Worm (Caenorhabditis elegans) whole organism, L1 larva: Measurements from ENCODE around the gene inf-1.
A peak's percentile ranks its signal among the peaks of the same experiment; 100 is the strongest.

Experiments used
- F16B12.6 ChIP-seq: fragments of 150-350 bp; optimal IDR thresholded peaks from 2 replicates; lab custom pipeline; 2014; ENCODE audit warnings: missing biosample characterization, missing genetic modification characterization
- Y116A8C.19 ChIP-seq: sonication (generic microtip); optimal IDR thresholded peaks from 2 replicates; lab custom pipeline; 2016; ENCODE audit warnings: missing compliant biosample characterization, missing genetic modification characterization, borderline replicate concordance
- aha-1 ChIP-seq: fragments of 150-350 bp; optimal IDR thresholded peaks from 2 replicates; lab custom pipeline; 2014; ENCODE audit warnings: missing biosample characterization, missing genetic modification characterization
- aly-2 ChIP-seq: fragments of 150-350 bp; optimal IDR thresholded peaks from 2 replicates; lab custom pipeline; 2014; ENCODE audit warnings: missing biosample characterization, missing genetic modification characterization
- blmp-1 ChIP-seq: fragments of 150-350 bp; optimal IDR thresholded peaks from 2 replicates; lab custom pipeline; 2014; ENCODE audit warnings: missing biosample characterization, missing genetic modification characterization
- ceh-63 ChIP-seq: fragments of 200-800 bp; sonication (Bioruptor generic); optimal IDR thresholded peaks from 2 replicates; lab custom pipeline; 2018; ENCODE audit warnings: mild to moderate bottlenecking, missing genetic modification characterization, missing compliant biosample characterization
- ceh-82 ChIP-seq, 3 experiments: fragments of 150-350 bp in 1 of 3; sonication (generic microtip) in 2 of 3; optimal IDR thresholded peaks; 2 replicates each; lab custom pipeline; 2014 to 2017; ENCODE audit warnings: missing biosample characterization in 3 of 3, missing genetic modification characterization in 3 of 3
- ceh-88 ChIP-seq: fragments of 200-800 bp; sonication (Bioruptor generic); IDR thresholded peaks from 2 replicates; pipeline ENCODE4 v1.3.6; 2022; ENCODE audit warnings: missing genetic modification characterization, missing compliant biosample characterization
- ces-1 ChIP-seq: fragments of 150-350 bp; optimal IDR thresholded peaks from 2 replicates; lab custom pipeline; 2014; ENCODE audit warnings: missing biosample characterization, missing genetic modification reagents, missing genetic modification characterization
- dpl-1 ChIP-seq, 3 experiments: fragments of 150-350 bp in 2 of 3; sonication (generic microtip) in 1 of 3; optimal IDR thresholded peaks; 2 replicates each; lab custom pipeline; 2014 to 2017; ENCODE audit warnings: missing biosample characterization in 3 of 3, missing genetic modification characterization in 3 of 3, missing genetic modification reagents in 3 of 3
- dsc-1 ChIP-seq: sonication (generic microtip); optimal IDR thresholded peaks from 2 replicates; lab custom pipeline; 2016; ENCODE audit warnings: mild to moderate bottlenecking, missing genetic modification characterization, missing compliant biosample characterization
- efl-1 ChIP-seq, 4 experiments: fragments of 150-350 bp; optimal IDR thresholded peaks in 3 of 4; peaks in 1 of 4; 1 replicate in 1 of 4; 2 replicates in 3 of 4; lab custom pipeline; 2014; ENCODE audit warnings: missing biosample characterization in 2 of 4, missing genetic modification characterization in 2 of 4, missing genetic modification reagents in 2 of 4
- egl-13 ChIP-seq: sonication (generic microtip); optimal IDR thresholded peaks from 2 replicates; lab custom pipeline; 2016; ENCODE audit warnings: missing genotype, missing genetic modification reagents, missing genetic modification characterization, missing compliant biosample characterization
- elt-2 ChIP-seq: sonication (generic microtip); optimal IDR thresholded peaks from 2 replicates; lab custom pipeline; 2016; ENCODE audit warnings: missing genetic modification characterization, mild to moderate bottlenecking, inconsistent platforms, missing compliant biosample characterization, missing genetic modification reagents
- fkh-10 ChIP-seq: sonication (generic microtip); optimal IDR thresholded peaks from 2 replicates; lab custom pipeline; 2017; ENCODE audit warnings: missing biosample characterization, missing genetic modification reagents, missing genetic modification characterization
- fkh-8 ChIP-seq: sonication (generic microtip); optimal IDR thresholded peaks from 2 replicates; lab custom pipeline; 2016; ENCODE audit warnings: mild to moderate bottlenecking, missing genetic modification characterization, missing compliant biosample characterization
- fos-1 ChIP-seq: fragments of 150-350 bp; optimal IDR thresholded peaks from 2 replicates; lab custom pipeline; 2014; ENCODE audit warnings: missing biosample characterization, missing genetic modification characterization
- grh-1 ChIP-seq: fragments of 200-800 bp; sonication (Bioruptor generic); IDR thresholded peaks from 2 replicates; pipeline ENCODE4 v1.3.6; 2022; ENCODE audit warnings: missing genetic modification reagents, missing genetic modification characterization, missing compliant biosample characterization
- hlh-17 ChIP-seq: fragments of 200-800 bp; sonication (Bioruptor generic); optimal IDR thresholded peaks from 2 replicates; lab custom pipeline; 2018; ENCODE audit warnings: missing genetic modification characterization, mild to moderate bottlenecking, missing compliant biosample characterization, moderate library complexity, borderline replicate concordance
- irx-1 ChIP-seq: sonication (generic microtip); optimal IDR thresholded peaks from 2 replicates; lab custom pipeline; 2016; ENCODE audit warnings: missing genetic modification characterization, missing compliant biosample characterization
- isw-1 ChIP-seq: fragments of 200-800 bp; sonication (Bioruptor generic); IDR thresholded peaks from 2 replicates; pipeline ENCODE4 v1.3.6; 2022; ENCODE audit warnings: missing genetic modification characterization, missing compliant biosample characterization
- lin-14 ChIP-seq: fragments of 200-800 bp; sonication (Bioruptor generic); optimal IDR thresholded peaks from 2 replicates; lab custom pipeline; 2018; ENCODE audit warnings: mild to moderate bottlenecking, missing genetic modification characterization, moderate library complexity, missing compliant biosample characterization
- lin-15B ChIP-seq: fragments of 150-350 bp; sonication (generic microtip); optimal IDR thresholded peaks from 3 replicates; lab custom pipeline; 2014; ENCODE audit warnings: missing biosample characterization, missing genetic modification characterization
- lin-35 ChIP-seq, 2 experiments: fragments of 150-350 bp; optimal IDR thresholded peaks; 2 replicates each; lab custom pipeline; 2014; ENCODE audit warnings: missing biosample characterization in 2 of 2, missing genetic modification characterization in 2 of 2, missing genetic modification reagents in 2 of 2
- lin-39 ChIP-seq: fragments of 150-350 bp; optimal IDR thresholded peaks from 2 replicates; lab custom pipeline; 2014; ENCODE audit warnings: missing biosample characterization, missing genetic modification reagents, missing genetic modification characterization
- lsy-2 ChIP-seq, 2 experiments: fragments of 150-350 bp; optimal IDR thresholded peaks; 2 replicates each; lab custom pipeline; 2014; ENCODE audit warnings: missing biosample characterization in 2 of 2, missing genetic modification characterization in 2 of 2
- mab-9 ChIP-seq: fragments of 200-800 bp; sonication (Bioruptor generic); IDR thresholded peaks from 2 replicates; pipeline ENCODE4 v1.3.6; 2022; ENCODE audit warnings: missing genetic modification reagents, missing genetic modification characterization, missing compliant biosample characterization
- nhr-20 ChIP-seq: sonication (generic microtip); optimal IDR thresholded peaks from 2 replicates; lab custom pipeline; 2016; ENCODE audit warnings: mild to moderate bottlenecking, missing genetic modification characterization, missing compliant biosample characterization
- nhr-28 ChIP-seq: fragments of 150-350 bp; optimal IDR thresholded peaks from 2 replicates; lab custom pipeline; 2014; ENCODE audit warnings: missing biosample characterization, missing genetic modification characterization
- nhr-47 ChIP-seq: sonication (generic microtip); optimal IDR thresholded peaks from 2 replicates; lab custom pipeline; 2016; ENCODE audit warnings: mild to moderate bottlenecking, missing genetic modification characterization, moderate library complexity, missing compliant biosample characterization
- nhr-71 ChIP-seq: sonication (generic microtip); optimal IDR thresholded peaks from 2 replicates; lab custom pipeline; 2016; ENCODE audit warnings: mild to moderate bottlenecking, missing genetic modification characterization, moderate library complexity, missing compliant biosample characterization
- nhr-85 ChIP-seq: sonication (generic microtip); peaks from one replicate; lab custom pipeline; 2016; ENCODE audit warnings: missing genetic modification characterization, inconsistent platforms, missing compliant biosample characterization
- pax-3 ChIP-seq: fragments of 200-800 bp; sonication (Bioruptor generic); optimal IDR thresholded peaks from 2 replicates; lab custom pipeline; 2018; ENCODE audit warnings: mild to moderate bottlenecking, missing genetic modification characterization, moderate library complexity, missing compliant biosample characterization
- pqm-1 ChIP-seq: sonication (generic microtip); optimal IDR thresholded peaks from 3 replicates; lab custom pipeline; 2017; ENCODE audit warnings: missing biosample characterization, missing genetic modification characterization
- snu-23 ChIP-seq: sonication (generic microtip); optimal IDR thresholded peaks from 2 replicates; lab custom pipeline; 2016; ENCODE audit warnings: missing genetic modification characterization, missing compliant biosample characterization
- sptf-1 ChIP-seq: fragments of 150-350 bp; optimal IDR thresholded peaks from 2 replicates; lab custom pipeline; 2014; ENCODE audit warnings: missing biosample characterization, missing genetic modification characterization
- swsn-7 ChIP-seq: sonication (generic microtip); optimal IDR thresholded peaks from 2 replicates; lab custom pipeline; 2016; ENCODE audit warnings: missing genetic modification characterization, missing compliant biosample characterization
- tbx-2 ChIP-seq: sonication (generic microtip); optimal IDR thresholded peaks from 2 replicates; lab custom pipeline; 2016; ENCODE audit warnings: missing genetic modification characterization, missing compliant biosample characterization
- unc-30 ChIP-seq: sonication (generic microtip); optimal IDR thresholded peaks from 2 replicates; lab custom pipeline; 2017; ENCODE audit warnings: missing biosample characterization, missing genetic modification characterization
- unc-62 ChIP-seq: fragments of 150-350 bp; optimal IDR thresholded peaks from 2 replicates; lab custom pipeline; 2014; ENCODE audit warnings: missing biosample characterization, missing genetic modification reagents, missing genetic modification characterization
- unc-86 ChIP-seq: sonication (generic microtip); optimal IDR thresholded peaks from 2 replicates; lab custom pipeline; 2016; ENCODE audit warnings: missing genetic modification characterization, missing compliant biosample characterization
- unc-98 ChIP-seq: fragments of 200-800 bp; sonication (Bioruptor generic); IDR thresholded peaks from 2 replicates; pipeline ENCODE4 v1.3.6; 2022; ENCODE audit warnings: missing genetic modification characterization, missing compliant biosample characterization
- vab-15 ChIP-seq: sonication (generic microtip); optimal IDR thresholded peaks from 2 replicates; lab custom pipeline; 2017; ENCODE audit warnings: missing genotype, mild to moderate bottlenecking, missing genetic modification characterization, missing compliant biosample characterization
- zag-1 ChIP-seq: fragments of 150-350 bp; optimal IDR thresholded peaks from 2 replicates; lab custom pipeline; 2014; ENCODE audit warnings: missing biosample characterization, missing genetic modification characterization
- ztf-11 ChIP-seq, 2 experiments: sonication (generic microtip); optimal IDR thresholded peaks; 2 replicates each; lab custom pipeline; 2016 to 2017; ENCODE audit warnings: missing genetic modification characterization in 2 of 2, missing biosample characterization in 1 of 2, missing compliant biosample characterization in 1 of 2

Gene inf-1

DNA sequence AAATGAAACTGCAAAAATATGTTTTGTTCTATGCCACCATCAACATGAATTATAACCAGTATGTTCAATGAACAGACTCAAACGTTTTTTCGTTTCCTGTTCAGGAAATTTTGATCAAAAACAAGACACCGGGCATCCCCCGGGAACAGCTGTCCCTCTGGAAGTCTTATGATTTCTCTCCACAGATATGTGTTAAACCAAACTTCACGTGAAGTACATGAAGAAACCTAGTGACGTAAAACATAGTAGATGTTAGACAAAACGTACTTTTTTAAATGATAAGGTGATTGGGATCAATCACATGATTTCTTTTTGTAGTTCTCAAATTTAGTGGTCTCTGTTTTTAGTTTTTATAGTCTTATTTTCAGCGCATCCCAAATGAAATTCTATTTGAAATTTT is 31.4 kb upstream of the inf-1 start (continued):
- TF ChIP-seq mab-9 (GFP tag; lab: Robert Waterston, UW) (no peak), pqm-1 (tag; lab: Kevin White, UChicago) (no peak), pax-3 (tag; lab: Kevin White, UChicago) (no peak), unc-30 (tag; lab: Kevin White, UChicago) (no peak), fkh-8 (tag; lab: Kevin White, UChicago) (no peak), tbx-2 (peak; percentile 58), swsn-7 (tag; lab: Kevin White, UChicago) (peak; percentile 12), hlh-17 (GFP tag; lab: Kevin White, UChicago) (no peak), aha-1 (tag; lab: Kevin White, UChicago) (no peak), nhr-20 (tag; lab: Kevin White, UChicago) (peak; percentile 83), ztf-11 (tag; optimal IDR thresholded peaks at IDR 0.05; lab: Kevin White, UChicago) (no peak), unc-62 (GFP tag; lab: Kevin White, UChicago) (no peak), lin-39 (tag; lab: Kevin White, UChicago) (peak; percentile 29), fos-1 (tag; lab: Kevin White, UChicago) (peak; percentile 5), efl-1 (optimal IDR thresholded peaks at IDR 0.05; lab: Kevin White, UChicago) (peak; percentile 9 to 21), efl-1 (GFP tag; optimal IDR thresholded peaks at IDR 0.05 in 1 of 2; lab: Kevin White, UChicago) (peak in 1 of 2 experiments; percentile 11), lin-35 (GFP tag; optimal IDR thresholded peaks at IDR 0.05; lab: Kevin White, UChicago) (peak in 1 of 2 experiments; percentile 61), sptf-1 (no peak), egl-13 (tag; lab: Kevin White, UChicago) (no peak), nhr-28 (tag; lab: Kevin White, UChicago) (no peak), F16B12.6 (tag; lab: Kevin White, UChicago) (no peak), vab-15 (tag; lab: Kevin White, UChicago) (no peak), ceh-88 (GFP tag; lab: Robert Waterston, UW) (0 out of 2 replicates have a peak, but pooled peaks have one; percentile 14), unc-98 (no peak), ceh-82 (tag; optimal IDR thresholded peaks at IDR 0.05; lab: Kevin White, UChicago) (no peak), irx-1 (tag; lab: Kevin White, UChicago) (no peak), dpl-1 (GFP tag; optimal IDR thresholded peaks at IDR 0.05; lab: Kevin White, UChicago) (peak in 2 of 3 experiments; percentile 10 to 31), dsc-1 (tag; lab: Kevin White, UChicago) (no peak), ces-1 (GFP tag; lab: Kevin White, UChicago) (no peak), unc-86 (no peak), zag-1 (tag; lab: Kevin White, UChicago) (no peak), Y116A8C.19 (no peak), grh-1 (GFP tag; lab: Robert Waterston, UW) (peak; percentile 50), snu-23 (GFP tag; lab: Kevin White, UChicago) (peak; percentile 73), fkh-10 (GFP tag; lab: Kevin White, UChicago) (no peak)

DNA sequence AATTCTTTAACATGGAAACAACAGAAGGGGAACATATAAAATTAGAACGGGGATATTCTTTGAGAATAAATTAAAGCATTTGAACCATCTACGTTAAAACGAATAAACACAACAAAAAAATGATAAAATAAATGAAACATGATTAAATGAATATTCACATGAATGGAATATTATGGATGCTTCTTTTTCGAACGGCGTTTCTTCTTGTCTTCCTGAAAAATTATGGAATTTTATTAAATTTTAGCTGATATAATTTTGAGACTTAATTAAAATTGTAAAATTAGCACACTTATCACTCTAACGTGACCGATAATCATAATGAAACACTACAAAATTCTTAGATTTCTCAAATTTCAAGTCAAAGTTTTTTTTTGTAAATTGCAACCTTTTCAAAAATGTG is 29.3 kb upstream of the inf-1 start:
- TF ChIP-seq aly-2 (tag; lab: Kevin White, UChicago) (peak; percentile 51), lin-39 (tag; lab: Kevin White, UChicago) (peak; percentile 26), lin-15B (tag; lab: Kevin White, UChicago) (no peak)

DNA sequence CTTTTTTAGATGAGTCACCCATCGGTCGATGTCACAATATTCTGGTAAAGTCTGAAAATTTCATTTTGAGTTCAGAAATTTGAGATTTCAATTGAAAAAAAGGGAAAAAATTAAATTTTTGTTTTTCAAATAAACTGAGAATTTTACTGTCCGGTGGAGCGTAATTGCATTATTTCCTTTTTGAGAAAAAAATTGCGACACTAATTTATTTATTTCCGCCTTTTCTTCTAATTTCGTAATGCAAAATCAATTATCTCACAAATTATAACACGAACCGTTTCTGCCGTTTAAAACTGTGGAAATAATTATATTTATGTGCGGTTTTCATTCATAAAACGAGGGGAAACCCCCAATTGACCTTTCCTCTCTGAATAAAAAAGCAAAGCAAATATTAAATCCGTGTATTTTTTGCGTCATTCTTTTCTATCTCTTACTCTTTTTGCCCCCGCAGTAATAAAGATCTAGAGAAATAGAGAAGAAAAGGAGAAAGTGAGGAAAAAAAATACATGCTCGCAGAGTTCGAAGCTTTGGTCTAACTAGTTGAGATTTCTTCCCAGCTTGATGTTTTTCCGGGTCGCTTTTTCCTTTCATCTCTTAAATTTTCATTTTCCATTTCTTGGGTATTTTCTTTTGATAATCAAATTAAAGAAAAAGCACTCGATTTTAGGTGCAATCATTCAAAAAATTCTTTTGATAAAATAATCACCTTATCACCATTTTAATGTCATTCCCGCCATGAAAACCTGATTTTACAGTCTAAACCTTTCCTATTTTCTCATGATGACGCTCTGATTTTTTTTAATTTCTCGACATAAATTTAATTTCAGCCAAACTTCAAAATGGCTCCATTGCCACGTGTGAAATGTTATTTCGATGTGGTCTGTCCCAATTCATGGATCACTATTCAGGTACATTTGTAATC is 26.6 kb upstream of the inf-1 start, which contains the start of the genes brc-2 and T07E3.3:
TSS of gene brc-2 (minus strand) at position 51 of the 922 bp plus-strand sequence.
TSS of gene T07E3.3 (plus strand) at position 822 of the 922 bp plus-strand sequence.
- TF ChIP-seq tbx-2 (peak; percentile 3), ceh-63 (GFP tag; lab: Kevin White, UChicago) (no peak), lin-14 (GFP tag; lab: Kevin White, UChicago) (peak; percentile 66), efl-1 (optimal IDR thresholded peaks at IDR 0.05; lab: Kevin White, UChicago) (peak in 1 of 2 experiments; percentile 13), efl-1 (GFP tag; optimal IDR thresholded peaks at IDR 0.05 in 1 of 2; lab: Kevin White, UChicago) (no peak), dsc-1 (tag; lab: Kevin White, UChicago) (peak; percentile 31), lin-39 (tag; lab: Kevin White, UChicago) (no peak), zag-1 (tag; lab: Kevin White, UChicago) (no peak), ceh-82 (tag; optimal IDR thresholded peaks at IDR 0.05; lab: Kevin White, UChicago) (peak in 1 of 3 experiments; percentile 9), snu-23 (GFP tag; lab: Kevin White, UChicago) (peak; percentile 1), nhr-47 (tag; lab: Kevin White, UChicago) (peak; percentile 1), nhr-85 (tag; lab: Kevin White, UChicago) (peak; percentile 43), lin-35 (GFP tag; optimal IDR thresholded peaks at IDR 0.05; lab: Kevin White, UChicago) (peak in 1 of 2 experiments; percentile 17), Y116A8C.19 (no peak), lsy-2 (tag; optimal IDR thresholded peaks at IDR 0.05; lab: Kevin White, UChicago) (peak in 1 of 2 experiments; percentile 54), isw-1 (no peak), nhr-71 (tag; lab: Kevin White, UChicago) (peak; percentile 5), elt-2 (peak; percentile 19), blmp-1 (tag; lab: Kevin White, UChicago) (peak; percentile 27)
